Fruit fly (Drosophila melanogaster) Kc167 (cell line): Measurements from ENCODE around the gene CG10132.

Experiments
- Myc ChIP-seq: fragments of >200 bp; optimal IDR thresholded peaks from 2 replicates; lab custom pipeline; 2017; ENCODE audit warnings: missing external identifiers
- Sin3A ChIP-seq: fragments of >200 bp; optimal IDR thresholded peaks from 2 replicates; lab custom pipeline; 2018; ENCODE audit warnings: missing external identifiers
- h ChIP-seq: fragments of >200 bp; optimal IDR thresholded peaks from 3 replicates; lab custom pipeline; 2018; ENCODE audit warnings: missing external identifiers
- insv ChIP-seq: fragments of >200 bp; optimal IDR thresholded peaks from 3 replicates; lab custom pipeline; 2018; ENCODE audit warnings: missing external identifiers
- psq ChIP-seq: fragments of >200 bp; optimal IDR thresholded peaks from 2 replicates; lab custom pipeline; 2017; ENCODE audit warnings: missing external identifiers
- ttk ChIP-seq: sonication (Bioruptor generic); optimal IDR thresholded peaks from 2 replicates; lab custom pipeline; 2017; ENCODE audit warnings: missing external identifiers

DNA sequence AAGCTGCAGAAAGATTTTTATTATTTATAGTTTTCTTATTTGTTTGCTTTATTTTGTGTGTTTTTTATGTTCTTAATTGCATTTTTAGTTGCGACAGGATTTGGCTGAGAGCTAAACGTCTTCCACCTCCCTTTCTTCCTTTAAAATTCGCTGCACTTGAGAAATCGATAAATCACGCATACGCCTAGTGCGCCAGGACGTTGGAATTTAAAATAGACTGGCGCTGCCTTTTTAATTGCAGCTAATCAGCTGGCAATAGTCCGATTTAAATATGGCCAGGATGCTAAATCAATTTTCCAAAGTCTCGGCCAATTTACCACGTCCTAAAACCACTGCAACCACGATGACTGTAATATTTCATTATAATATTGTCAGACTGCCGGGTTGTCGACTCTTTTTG is 8.2 kb downstream of the CG10132 start:
- TF ChIP-seq Sin3A (lab: Kevin White, UChicago) (no peak), Myc (lab: Kevin White, UChicago) (no peak), psq (no peak), insv (lab: Kevin White, UChicago) (no peak), h (lab: Kevin White, UChicago) (no peak), ttk (lab: Kevin White, UChicago) (no peak)
